Worm (Caenorhabditis elegans) whole organism, L2 larva: ENCODE measurements around the gene fbxc-21.

Source experiments
- F13H6.1 ChIP-seq: sonication (generic microtip); optimal IDR thresholded peaks from 2 replicates; lab custom pipeline; 2016; ENCODE audit warnings: missing genetic modification characterization, missing compliant biosample characterization
- alr-1 ChIP-seq: fragments of 150-350 bp; optimal IDR thresholded peaks from 2 replicates; lab custom pipeline; 2014; ENCODE audit warnings: missing biosample characterization, missing genetic modification characterization
- aly-2 ChIP-seq: fragments of 150-350 bp; optimal IDR thresholded peaks from 2 replicates; lab custom pipeline; 2014; ENCODE audit warnings: missing biosample characterization, missing genetic modification characterization
- ama-1 ChIP-seq: fragments of 150-350 bp; optimal IDR thresholded peaks from 2 replicates; lab custom pipeline; 2018; ENCODE audit warnings: inconsistent platforms
- ceh-16 ChIP-seq: fragments of 150-350 bp; optimal IDR thresholded peaks from 2 replicates; lab custom pipeline; 2014; ENCODE audit warnings: missing biosample characterization, missing genetic modification characterization
- ceh-82 ChIP-seq: fragments of 150-350 bp; optimal IDR thresholded peaks from 2 replicates; lab custom pipeline; 2014; ENCODE audit warnings: missing biosample characterization, missing genetic modification characterization
- crh-2 ChIP-seq: sonication (generic microtip); optimal IDR thresholded peaks from 2 replicates; lab custom pipeline; 2017; ENCODE audit warnings: missing biosample characterization, missing genetic modification characterization
- dmd-4 ChIP-seq: sonication (generic microtip); optimal IDR thresholded peaks from 2 replicates; lab custom pipeline; 2017; ENCODE audit warnings: missing biosample characterization, missing genetic modification characterization
- elt-1 ChIP-seq: fragments of 150-350 bp; optimal IDR thresholded peaks from 2 replicates; lab custom pipeline; 2014; ENCODE audit warnings: missing biosample characterization, missing genetic modification characterization
- fos-1 ChIP-seq: fragments of 150-350 bp; optimal IDR thresholded peaks from 2 replicates; lab custom pipeline; 2014; ENCODE audit warnings: missing biosample characterization, missing genetic modification characterization
- gmeb-1 ChIP-seq: fragments of 150-350 bp; optimal IDR thresholded peaks from 2 replicates; lab custom pipeline; 2014; ENCODE audit warnings: missing biosample characterization, missing genetic modification characterization
- lin-11 ChIP-seq: fragments of 150-350 bp; sonication (generic microtip); optimal IDR thresholded peaks from 2 replicates; lab custom pipeline; 2014; ENCODE audit warnings: missing biosample characterization, missing genetic modification characterization, inconsistent platforms, mixed read lengths
- lin-13 ChIP-seq: fragments of 150-350 bp; optimal IDR thresholded peaks from 2 replicates; lab custom pipeline; 2014; ENCODE audit warnings: missing biosample characterization, missing genetic modification reagents, missing genetic modification characterization
- lin-39 ChIP-seq: fragments of 150-350 bp; optimal IDR thresholded peaks from 2 replicates; lab custom pipeline; 2014; ENCODE audit warnings: missing biosample characterization, missing genetic modification reagents, missing genetic modification characterization
- lsy-2 ChIP-seq, 2 experiments: fragments of 150-350 bp in 1 of 2; sonication (generic microtip) in 1 of 2; optimal IDR thresholded peaks; 2 replicates each; lab custom pipeline; 2014 to 2017; ENCODE audit warnings: missing biosample characterization in 2 of 2, missing genetic modification characterization in 2 of 2
- mbf-1 ChIP-seq: sonication (generic microtip); optimal IDR thresholded peaks from 2 replicates; lab custom pipeline; 2017; ENCODE audit warnings: missing biosample characterization, missing genetic modification characterization
- mdl-1 ChIP-seq, 2 experiments: fragments of 150-350 bp in 1 of 2; sonication (generic microtip) in 1 of 2; optimal IDR thresholded peaks; 2 replicates each; lab custom pipeline; 2017; ENCODE audit warnings: missing biosample characterization in 2 of 2, missing genetic modification characterization in 2 of 2
- nhr-10 ChIP-seq: sonication (generic microtip); optimal IDR thresholded peaks from 2 replicates; lab custom pipeline; 2017; ENCODE audit warnings: missing biosample characterization, missing genetic modification characterization
- nhr-12 ChIP-seq: fragments of 150-350 bp; optimal IDR thresholded peaks from 2 replicates; lab custom pipeline; 2014; ENCODE audit warnings: missing biosample characterization, missing genetic modification characterization
- nhr-129 ChIP-seq: fragments of 150-350 bp; optimal IDR thresholded peaks from 2 replicates; lab custom pipeline; 2014; ENCODE audit warnings: missing biosample characterization, missing genetic modification characterization
- nhr-23 ChIP-seq: fragments of 150-350 bp; optimal IDR thresholded peaks from 2 replicates; lab custom pipeline; 2014; ENCODE audit warnings: missing biosample characterization, missing genetic modification reagents, missing genetic modification characterization
- nhr-237 ChIP-seq: fragments of 150-350 bp; optimal IDR thresholded peaks from 2 replicates; lab custom pipeline; 2014; ENCODE audit warnings: missing biosample characterization, missing genetic modification characterization
- nhr-25 ChIP-seq: fragments of 150-350 bp; sonication (generic microtip); optimal IDR thresholded peaks from 3 replicates; lab custom pipeline; 2014; ENCODE audit warnings: missing biosample characterization, missing genetic modification characterization
- nhr-77 ChIP-seq: fragments of 150-350 bp; optimal IDR thresholded peaks from 2 replicates; lab custom pipeline; 2014; ENCODE audit warnings: missing biosample characterization, missing genetic modification characterization
- peb-1 ChIP-seq: fragments of 150-350 bp; optimal IDR thresholded peaks from 2 replicates; lab custom pipeline; 2014; ENCODE audit warnings: missing biosample characterization, missing genetic modification characterization
- sem-4 ChIP-seq: fragments of 150-350 bp; optimal IDR thresholded peaks from 2 replicates; lab custom pipeline; 2014; ENCODE audit warnings: missing biosample characterization, missing genetic modification reagents, missing genetic modification characterization
- skn-1 ChIP-seq: sonication (generic microtip); optimal IDR thresholded peaks from 2 replicates; lab custom pipeline; 2017; ENCODE audit warnings: missing biosample characterization, missing genetic modification characterization
- sma-9 ChIP-seq, 2 experiments: fragments of 150-350 bp in 1 of 2; sonication (generic microtip) in 1 of 2; optimal IDR thresholded peaks; 2 replicates each; lab custom pipeline; 2014 to 2016; ENCODE audit warnings: missing genetic modification characterization in 2 of 2, mild to moderate bottlenecking in 1 of 2, missing biosample characterization in 1 of 2, missing compliant biosample characterization in 1 of 2, missing genetic modification reagents in 1 of 2, moderate library complexity in 1 of 2
- snpc-4 ChIP-seq: fragments of 150-350 bp; optimal IDR thresholded peaks from 2 replicates; lab custom pipeline; 2014; ENCODE audit warnings: missing biosample characterization, missing genetic modification characterization
- unc-39 ChIP-seq: fragments of 150-350 bp; optimal IDR thresholded peaks from 2 replicates; lab custom pipeline; 2014; ENCODE audit warnings: missing biosample characterization, missing genetic modification characterization
- unc-62 ChIP-seq: fragments of 150-350 bp; optimal IDR thresholded peaks from 2 replicates; lab custom pipeline; 2014; ENCODE audit warnings: missing biosample characterization, missing genetic modification reagents, missing genetic modification characterization
- zag-1 ChIP-seq: fragments of 150-350 bp; optimal IDR thresholded peaks from 2 replicates; lab custom pipeline; 2014; ENCODE audit warnings: missing biosample characterization, missing genetic modification characterization
- ztf-11 ChIP-seq: sonication (generic microtip); optimal IDR thresholded peaks from 2 replicates; lab custom pipeline; 2017; ENCODE audit warnings: missing biosample characterization, missing genetic modification characterization
- ztf-4 ChIP-seq: fragments of 150-350 bp; optimal IDR thresholded peaks from 2 replicates; lab custom pipeline; 2014; ENCODE audit warnings: missing biosample characterization, missing genetic modification characterization

Gene fbxc-21

DNA sequence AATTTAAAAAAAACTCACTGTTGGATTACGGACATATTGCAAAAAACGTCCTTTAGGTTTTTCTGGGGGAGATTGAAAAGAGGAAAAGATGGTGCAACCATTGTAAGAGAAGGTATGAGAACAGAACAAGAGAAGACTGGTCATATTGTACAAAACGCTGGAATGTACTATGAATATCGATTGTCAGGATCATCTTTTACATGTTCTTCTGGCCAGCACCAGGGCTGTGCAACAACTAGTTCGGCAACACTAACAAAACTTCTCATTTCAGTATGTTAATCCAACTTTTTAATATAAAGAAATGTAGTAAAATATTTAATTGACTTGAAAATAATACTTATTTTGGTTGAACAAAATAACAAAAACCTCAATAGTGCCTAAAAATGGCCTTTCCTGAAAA lies 10.6 kb upstream of the fbxc-21 start, which contains the start of gene fbxb-47:
TSS of gene fbxb-47 (minus strand) at position 101 of the 400 bp plus-strand sequence.
- TF ChIP-seq skn-1 (tag; lab: Kevin White, UChicago): no peak
- TF ChIP-seq unc-39 (tag; lab: Kevin White, UChicago): no peak
- no peak for TF ChIP-seq ztf-11 (tag; lab: Kevin White, UChicago)
- no peak for TF ChIP-seq nhr-25
- no peak for TF ChIP-seq nhr-10 (tag; lab: Kevin White, UChicago)
- no peak for TF ChIP-seq lin-13 (GFP tag; lab: Kevin White, UChicago)
- no peak for TF ChIP-seq lsy-2 (tag; optimal IDR thresholded peaks at IDR 0.05; lab: Kevin White, UChicago)
- TF ChIP-seq F13H6.1 (tag; lab: Kevin White, UChicago): no peak
- no peak for TF ChIP-seq nhr-77 (tag; lab: Kevin White, UChicago)
- no peak for TF ChIP-seq lin-11 (tag; lab: Kevin White, UChicago)
- TF ChIP-seq elt-1 (tag; lab: Kevin White, UChicago): no peak
- no peak for TF ChIP-seq unc-62 (GFP tag; lab: Kevin White, UChicago)
- no peak for TF ChIP-seq nhr-237 (tag; lab: Kevin White, UChicago)
- no peak for TF ChIP-seq mbf-1
- no peak for TF ChIP-seq zag-1 (tag; lab: Kevin White, UChicago)
- TF ChIP-seq sem-4 (tag; lab: Kevin White, UChicago): no peak
- no peak for TF ChIP-seq alr-1 (tag; lab: Kevin White, UChicago)
- no peak for TF ChIP-seq dmd-4

DNA sequence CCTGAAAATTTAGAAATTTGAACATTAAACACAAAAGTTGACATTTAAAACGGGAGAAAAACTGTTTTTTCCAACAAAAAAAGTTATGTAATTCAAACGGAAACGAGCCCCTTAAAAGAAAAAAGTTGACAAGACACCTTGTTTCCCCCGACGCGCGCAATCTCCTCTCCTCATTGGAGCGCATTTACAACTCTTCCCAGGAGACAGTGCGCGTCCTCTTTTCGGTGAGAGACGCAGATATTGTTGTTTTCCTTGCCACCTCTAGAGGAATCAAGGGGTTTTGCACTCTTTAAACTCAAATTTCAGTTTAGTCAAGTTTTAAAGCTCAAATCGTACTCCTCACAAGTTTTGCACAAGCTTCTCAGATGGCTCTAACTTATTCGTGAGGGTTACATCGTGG lies 3.1 kb upstream of the fbxc-21 start, which contains the start of gene F58E1.13:
TSS of gene F58E1.13 (minus strand) at position 12 of the 400 bp plus-strand sequence.
- TF ChIP-seq ceh-16: no peak

DNA sequence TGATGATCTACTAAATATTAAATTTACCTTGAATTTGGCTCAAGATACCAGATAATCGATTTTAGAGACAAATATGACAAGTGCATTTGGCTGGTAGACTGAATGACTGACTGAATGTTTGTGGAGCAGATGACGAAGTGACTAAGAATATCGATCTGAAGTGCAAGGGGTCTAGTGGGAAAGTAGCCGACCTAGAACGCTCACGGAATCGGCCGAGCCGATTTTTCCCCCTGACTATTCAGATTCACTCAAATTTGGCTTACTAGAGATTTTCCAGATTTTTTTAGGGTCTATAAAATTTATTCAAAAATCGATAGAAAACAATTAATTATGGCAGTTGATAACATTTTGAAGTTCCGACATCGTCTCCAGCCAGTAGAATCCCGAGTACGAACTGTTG lies 1.8 kb upstream of the fbxc-21 start, which contains the start of gene fbxc-26:
TSS of gene fbxc-26 (minus strand) at position 101 of the 400 bp plus-strand sequence.
- TF ChIP-seq alr-1 (tag; lab: Kevin White, UChicago) (no peak), ztf-11 (tag; lab: Kevin White, UChicago) (no peak), fos-1 (tag; lab: Kevin White, UChicago) (no peak), unc-62 (GFP tag; lab: Kevin White, UChicago) (no peak), aly-2 (tag; lab: Kevin White, UChicago) (no peak), nhr-129 (tag; lab: Kevin White, UChicago) (no peak), crh-2 (tag; lab: Kevin White, UChicago) (no peak), peb-1 (tag; lab: Kevin White, UChicago) (no peak), gmeb-1 (tag; lab: Kevin White, UChicago) (no peak), sma-9 (GFP tag; optimal IDR thresholded peaks at IDR 0.05; lab: Kevin White, UChicago) (no peak), sma-9 (tag; optimal IDR thresholded peaks at IDR 0.05; lab: Kevin White, UChicago) (no peak), skn-1 (tag; lab: Kevin White, UChicago) (no peak), elt-1 (tag; lab: Kevin White, UChicago) (no peak), nhr-12 (tag; lab: Kevin White, UChicago) (no peak), sem-4 (tag; lab: Kevin White, UChicago) (no peak), ama-1 (lab: Kevin White, UChicago) (no peak), nhr-77 (tag; lab: Kevin White, UChicago) (no peak), lin-39 (no peak)
- TF ChIP-seq, all 48 proteins: peak for 0

DNA sequence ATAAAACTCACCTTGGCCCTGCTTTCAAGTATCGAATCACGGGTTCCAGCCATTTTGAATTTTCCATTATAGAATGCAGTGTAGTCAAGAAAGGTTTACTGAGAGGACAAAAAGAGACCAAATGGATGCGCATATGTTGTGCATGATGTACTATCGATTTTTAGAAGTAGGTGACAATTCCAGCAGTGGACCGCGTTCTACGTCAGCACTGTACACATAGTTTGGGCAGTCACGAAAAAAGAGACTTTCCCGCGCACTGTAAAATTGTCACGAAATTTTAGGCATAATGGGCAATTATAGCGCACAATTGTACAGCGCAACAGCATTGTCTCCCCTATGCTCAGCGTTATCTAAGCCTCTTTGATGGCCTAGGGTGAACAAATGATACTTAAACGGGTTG lies 1.7 kb downstream of the fbxc-21 start, which contains the start of gene fbxc-22:
TSS of gene fbxc-22 (minus strand) at position 101 of the 400 bp plus-strand sequence.
- no peak for TF ChIP-seq sma-9 (GFP tag; optimal IDR thresholded peaks at IDR 0.05; lab: Kevin White, UChicago)
- TF ChIP-seq sma-9 (tag; optimal IDR thresholded peaks at IDR 0.05; lab: Kevin White, UChicago): no peak
- TF ChIP-seq nhr-23 (tag; lab: Kevin White, UChicago): no peak
- TF ChIP-seq snpc-4 (tag; lab: Kevin White, UChicago): no peak
- TF ChIP-seq ztf-4 (tag; lab: Kevin White, UChicago): no peak
- no peak for TF ChIP-seq nhr-12 (tag; lab: Kevin White, UChicago)
- no peak for TF ChIP-seq lin-39
- no peak for TF ChIP-seq elt-1 (tag; lab: Kevin White, UChicago)

DNA sequence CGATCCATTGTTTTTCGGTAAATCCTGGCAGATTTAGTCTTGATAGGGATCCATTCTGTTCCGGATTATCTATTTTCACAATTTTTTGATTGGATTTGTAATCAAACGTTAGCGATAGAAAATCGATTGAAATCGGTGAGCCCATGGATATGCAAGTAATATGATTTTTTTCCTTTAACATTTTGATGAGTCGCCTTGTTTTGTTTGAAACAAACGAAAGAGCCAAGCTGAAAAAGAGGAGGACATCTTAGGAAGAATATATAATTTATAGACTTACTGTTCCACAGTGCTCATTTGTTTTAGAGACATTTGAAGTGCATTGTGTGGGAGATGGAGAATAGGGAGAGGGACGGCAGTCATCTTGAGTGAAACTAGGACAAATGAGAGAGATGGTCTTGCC lies 3.9 kb downstream of the fbxc-21 start, which contains the start of the genes fbxb-18 and fbxb-19:
TSS of gene fbxb-18 (minus strand) at position 101 of the 400 bp plus-strand sequence.
TSS of gene fbxb-19 (minus strand) at position 369 of the 400 bp plus-strand sequence.
- no peak for TF ChIP-seq mdl-1 (tag; optimal IDR thresholded peaks at IDR 0.05; lab: Kevin White, UChicago)
- TF ChIP-seq ztf-4 (tag; lab: Kevin White, UChicago): no peak
- TF ChIP-seq ceh-82 (tag; lab: Kevin White, UChicago): no peak
